Worm (Caenorhabditis elegans): ENCODE measurements around the gene F54A3.6.

The F54A3.6 gene

ce11 chrII:2189357-2189756, 42.9 kb downstream of the F54A3.6 start, which contains the start of gene mtq-2:
Gene mtq-2, minus strand, starts transcription at chrII:2189457.
- TF ChIP-seq mep-1 (tag; optimal IDR thresholded peaks at IDR 0.05) (no peak), bed-3 (GFP tag; optimal IDR thresholded peaks at IDR 0.05) (no peak), zip-8 (tag; optimal IDR thresholded peaks at IDR 0.05) (no peak), tbx-8 (GFP tag; optimal IDR thresholded peaks at IDR 0.05) (no peak), ces-1 (GFP tag; optimal IDR thresholded peaks at IDR 0.05) (no peak), M03D4.4 (tag; optimal IDR thresholded peaks at IDR 0.05) (no peak), nhr-76 (tag; optimal IDR thresholded peaks at IDR 0.05) (no peak), mab-5 (tag; optimal IDR thresholded peaks at IDR 0.05) (no peak)

- TF ChIP-seq elt-3 (tag; optimal IDR thresholded peaks at IDR 0.05) (no peak), nhr-237 (tag; optimal IDR thresholded peaks at IDR 0.05) (no peak), sptf-1 (tag; optimal IDR thresholded peaks at IDR 0.05) (no peak), ceh-39 (tag; optimal IDR thresholded peaks at IDR 0.05) (no peak), zip-8 (tag; optimal IDR thresholded peaks at IDR 0.05) (no peak), lsy-2 (tag; optimal IDR thresholded peaks at IDR 0.05) (peak; percentile 64), ceh-83 (GFP tag; optimal IDR thresholded peaks at IDR 0.05) (no peak)
These were observed 45.5 kb downstream of the F54A3.6 start for ce11 chrII:2186730-2187129.

- TF ChIP-seq drap-1 (GFP tag; optimal IDR thresholded peaks at IDR 0.05) (no peak), zip-8 (tag; optimal IDR thresholded peaks at IDR 0.05) (no peak), lsy-2 (tag; optimal IDR thresholded peaks at IDR 0.05) (no peak), elt-1 (tag; optimal IDR thresholded peaks at IDR 0.05; ENCODE audit: borderline replicate concordance, insufficient read depth) (no peak), mls-2 (tag; optimal IDR thresholded peaks at IDR 0.05) (no peak)
These were observed 45.9 kb downstream of the F54A3.6 start, which contains the start of gene gba-2 for ce11 chrII:2186329-2186728. Gene gba-2, minus strand, starts transcription at chrII:2186434.

ce11 chrII:2177735-2178134, 54.5 kb downstream of the F54A3.6 start:
- TF ChIP-seq nhr-2 (tag; optimal IDR thresholded peaks at IDR 0.05) (no peak), bed-3 (GFP tag; optimal IDR thresholded peaks at IDR 0.05) (no peak), nhr-76 (tag; optimal IDR thresholded peaks at IDR 0.05) (no peak)

ce11 chrII:2176688-2177087, 55.6 kb downstream of the F54A3.6 start, which contains the start of gene gba-1:
Gene gba-1, plus strand, starts transcription at chrII:2176741.
- TF ChIP-seq ceh-83 (GFP tag; optimal IDR thresholded peaks at IDR 0.05) (no peak), nhr-28 (tag; optimal IDR thresholded peaks at IDR 0.05) (no peak)
